Fruit fly (Drosophila melanogaster) whole organism, pupa: ENCODE measurements around the gene CG11409.

ENCODE experiments used
- CG10348 ChIP-seq: fragments of 200-800 bp; sonication (Bioruptor generic); IDR thresholded peaks from 2 replicates; pipeline ENCODE4 v1.3.6; 2022; ENCODE audit warnings: missing biosample characterization, missing genetic modification characterization
- D1 ChIP-seq: fragments of 200-800 bp; sonication (Bioruptor generic); optimal IDR thresholded peaks from 2 replicates; lab custom pipeline; 2018; ENCODE audit warnings: missing biosample characterization, mild to moderate bottlenecking, missing genetic modification characterization, moderate library complexity
- EcR ChIP-seq: fragments of 200-800 bp; sonication (Bioruptor generic); optimal IDR thresholded peaks from 3 replicates; lab custom pipeline; 2019; ENCODE audit warnings: missing biosample characterization, missing genetic modification characterization, mild to moderate bottlenecking, moderate library complexity, missing genetic modification reagents
- Ets98B ChIP-seq: fragments of 200-800 bp; sonication (Bioruptor generic); IDR thresholded peaks from 2 replicates; pipeline ENCODE4 v1.3.6; 2022; ENCODE audit warnings: missing biosample characterization, missing genetic modification characterization
- Pif1A ChIP-seq: fragments of 200-800 bp; sonication (Bioruptor generic); optimal IDR thresholded peaks from 3 replicates; lab custom pipeline; 2016; ENCODE audit warnings: missing biosample characterization, missing genetic modification characterization
- Pif1B ChIP-seq: fragments of 200-800 bp; sonication (Bioruptor generic); optimal IDR thresholded peaks from 3 replicates; lab custom pipeline; 2016; ENCODE audit warnings: missing biosample characterization, missing genetic modification characterization
- Snoo ChIP-seq: fragments of 200-800 bp; sonication (Bioruptor generic); optimal IDR thresholded peaks from 3 replicates; lab custom pipeline; 2017; ENCODE audit warnings: missing biosample characterization, mild to moderate bottlenecking, missing genetic modification characterization, inconsistent platforms
- rn ChIP-seq: fragments of 200-800 bp; sonication (Bioruptor generic); IDR thresholded peaks from 2 replicates; pipeline ENCODE4 v1.3.6; 2022; ENCODE audit warnings: missing biosample characterization, missing genetic modification characterization

dm6 chrX:1387149-1387752, 45.9 kb upstream of the CG11409 start:
- TF ChIP-seq EcR (GFP tag; lab: Kevin White, UChicago) (no peak), Ets98B (GFP tag; lab: Robert Waterston, UW) (no peak), Pif1A (GFP tag; lab: Kevin White, UChicago) (no peak), D1 (tag; lab: Kevin White, UChicago) (no peak), rn (GFP tag; lab: Robert Waterston, UW) (no peak), Pif1B (GFP tag; lab: Kevin White, UChicago) (no peak), Snoo (tag; lab: Kevin White, UChicago) (no peak), CG10348 (GFP tag; lab: Robert Waterston, UW) (no peak)
